Fruit fly (Drosophila melanogaster) whole organism, embryonic: Measurements from ENCODE around the gene mRpL51.

ENCODE experiments used
- Atf-2 ChIP-seq: fragments of 200-800 bp; sonication (Bioruptor generic); optimal IDR thresholded peaks from 2 replicates; lab custom pipeline; 2016; ENCODE audit warnings: missing biosample characterization, missing genetic modification characterization
- Bgb ChIP-seq: fragments of 200-800 bp; sonication (Bioruptor generic); IDR thresholded peaks from 2 replicates; pipeline ENCODE4 v1.3.6; 2022; ENCODE audit warnings: missing biosample characterization, missing genetic modification characterization; ENCODE audit not compliant: partially characterized antibody
- CG10543 ChIP-seq: fragments of 200-800 bp; sonication (Bioruptor generic); optimal IDR thresholded peaks from 3 replicates; lab custom pipeline; 2017; ENCODE audit warnings: missing biosample characterization, mild to moderate bottlenecking, missing genetic modification characterization, moderate library complexity
- CG11398 ChIP-seq: fragments of 200-800 bp; sonication (Bioruptor generic); optimal IDR thresholded peaks from 2 replicates; lab custom pipeline; 2016; ENCODE audit warnings: missing biosample characterization, missing genetic modification characterization
- CG11695 ChIP-seq: fragments of 200-800 bp; sonication (Bioruptor generic); IDR thresholded peaks from 3 replicates; pipeline ENCODE4 v1.3.6; 2022; ENCODE audit warnings: missing biosample characterization, missing genetic modification characterization
- CG12219 ChIP-seq: fragments of 200-800 bp; sonication (Bioruptor generic); optimal IDR thresholded peaks from 3 replicates; lab custom pipeline; 2018; ENCODE audit warnings: missing biosample characterization, mild to moderate bottlenecking, missing genetic modification characterization
- CG1233 ChIP-seq: fragments of 200-800 bp; sonication (Bioruptor generic); optimal IDR thresholded peaks from 4 replicates; lab custom pipeline; 2018; ENCODE audit warnings: missing biosample characterization, mild to moderate bottlenecking, missing genetic modification characterization
- CG13296 ChIP-seq: fragments of 200-800 bp; sonication (Bioruptor generic); optimal IDR thresholded peaks from 3 replicates; lab custom pipeline; 2018; ENCODE audit warnings: missing biosample characterization, mild to moderate bottlenecking, missing genetic modification characterization
- CG15479 ChIP-seq: fragments of 200-800 bp; sonication (Bioruptor generic); optimal IDR thresholded peaks from 3 replicates; lab custom pipeline; 2019; ENCODE audit warnings: missing biosample characterization, mild to moderate bottlenecking, missing genetic modification characterization, moderate library complexity
- CG16863 ChIP-seq: fragments of 200-800 bp; sonication (Bioruptor generic); optimal IDR thresholded peaks from 3 replicates; lab custom pipeline; 2016; ENCODE audit warnings: missing biosample characterization, missing genetic modification characterization
- CG17328 ChIP-seq: fragments of 200-800 bp; sonication (Bioruptor generic); IDR thresholded peaks from 2 replicates; pipeline ENCODE4 v1.3.6; 2022; ENCODE audit warnings: missing biosample characterization, missing genetic modification characterization
- CG17568 ChIP-seq: fragments of 200-800 bp; sonication (Bioruptor generic); optimal IDR thresholded peaks from 2 replicates; lab custom pipeline; 2018; ENCODE audit warnings: missing biosample characterization, mild to moderate bottlenecking, missing genetic modification characterization, moderate library complexity
- CG4328 ChIP-seq: fragments of 200-800 bp; sonication (Bioruptor generic); optimal IDR thresholded peaks from 3 replicates; lab custom pipeline; 2017; ENCODE audit warnings: missing biosample characterization, missing genetic modification reagents, missing genetic modification characterization
- CG5245 ChIP-seq: fragments of 200-800 bp; sonication (Bioruptor generic); optimal IDR thresholded peaks from 3 replicates; lab custom pipeline; 2016; ENCODE audit warnings: missing biosample characterization, missing genetic modification characterization
- CG6683 ChIP-seq: fragments of 200-800 bp; sonication (Bioruptor generic); optimal IDR thresholded peaks from 2 replicates; lab custom pipeline; 2017; ENCODE audit warnings: missing biosample characterization, mild to moderate bottlenecking, missing genetic modification characterization, missing genetic modification reagents
- CG6813 ChIP-seq: fragments of 200-800 bp; sonication (Bioruptor generic); optimal IDR thresholded peaks from 2 replicates; lab custom pipeline; 2017; ENCODE audit warnings: missing biosample characterization, missing genetic modification characterization, mild to moderate bottlenecking, moderate library complexity, missing genetic modification reagents
- CG7963 ChIP-seq: fragments of 200-800 bp; sonication (Bioruptor generic); IDR thresholded peaks from 3 replicates; pipeline ENCODE4 v1.3.6; 2022; ENCODE audit warnings: missing biosample characterization, missing genetic modification characterization; ENCODE audit not compliant: partially characterized antibody
- CG9215 ChIP-seq: fragments of 200-800 bp; sonication (Bioruptor generic); IDR thresholded peaks from 2 replicates; pipeline ENCODE4 v1.3.6; 2022; ENCODE audit warnings: missing biosample characterization, missing genetic modification characterization
- CG9797 ChIP-seq: fragments of 200-800 bp; sonication (Bioruptor generic); optimal IDR thresholded peaks from 3 replicates; lab custom pipeline; 2018; ENCODE audit warnings: missing biosample characterization, mild to moderate bottlenecking, missing genetic modification characterization
- Fer2 ChIP-seq: fragments of 200-800 bp; sonication (Bioruptor generic); optimal IDR thresholded peaks from 2 replicates; lab custom pipeline; 2018; ENCODE audit warnings: missing biosample characterization, mild to moderate bottlenecking, missing genetic modification characterization, moderate library complexity
- HLHmδ ChIP-seq: fragments of 200-800 bp; sonication (Bioruptor generic); optimal IDR thresholded peaks from 2 replicates; lab custom pipeline; 2018; ENCODE audit warnings: missing biosample characterization, mild to moderate bottlenecking, missing genetic modification characterization, moderate library complexity
- Lim3 ChIP-seq: fragments of 200-800 bp; sonication (Bioruptor generic); IDR thresholded peaks from 2 replicates; pipeline ENCODE4 v1.3.6; 2022; ENCODE audit warnings: missing biosample characterization, missing genetic modification characterization
- Max ChIP-seq: fragments of 200-800 bp; sonication (Bioruptor generic); optimal IDR thresholded peaks from 2 replicates; lab custom pipeline; 2016; ENCODE audit warnings: missing biosample characterization, mild to moderate bottlenecking, missing genetic modification characterization
- NC2β ChIP-seq: fragments of 200-800 bp; sonication (Bioruptor generic); optimal IDR thresholded peaks from 2 replicates; lab custom pipeline; 2016; ENCODE audit warnings: missing biosample characterization, missing genetic modification characterization
- Neu2 ChIP-seq: fragments of 200-800 bp; sonication (Bioruptor generic); optimal IDR thresholded peaks from 3 replicates; lab custom pipeline; 2016; ENCODE audit warnings: missing biosample characterization, missing genetic modification characterization, borderline replicate concordance
- Nf-YA ChIP-seq: fragments of 200-800 bp; sonication (Bioruptor generic); IDR thresholded peaks from 2 replicates; pipeline ENCODE4 v1.3.6; 2022; ENCODE audit warnings: missing biosample characterization, missing genetic modification characterization
- NfI ChIP-seq: fragments of 200-800 bp; sonication (Bioruptor generic); optimal IDR thresholded peaks from 3 replicates; lab custom pipeline; 2018; ENCODE audit warnings: missing biosample characterization, mild to moderate bottlenecking, missing genetic modification characterization, moderate library complexity
- Oaz ChIP-seq: fragments of 200-800 bp; sonication (Bioruptor generic); IDR thresholded peaks from 2 replicates; pipeline ENCODE4 v1.3.6; 2022; ENCODE audit warnings: missing biosample characterization, missing genetic modification characterization
- Rfx ChIP-seq: fragments of 200-800 bp; sonication (Bioruptor generic); IDR thresholded peaks from 2 replicates; pipeline ENCODE4 v1.3.6; 2022; ENCODE audit warnings: missing biosample characterization, missing genetic modification characterization
- Side ChIP-seq: fragments of 200-800 bp; sonication (Bioruptor generic); optimal IDR thresholded peaks from 2 replicates; lab custom pipeline; 2016; ENCODE audit warnings: missing biosample characterization, missing genetic modification characterization
- Six4 ChIP-seq: fragments of 200-800 bp; sonication (Bioruptor generic); optimal IDR thresholded peaks from 2 replicates; lab custom pipeline; 2016; ENCODE audit warnings: missing biosample characterization, missing genetic modification characterization
- ash1 ChIP-seq: fragments of 200-800 bp; sonication (Bioruptor generic); optimal IDR thresholded peaks from 2 replicates; lab custom pipeline; 2018; ENCODE audit warnings: missing biosample characterization, mild to moderate bottlenecking, missing genetic modification characterization
- br ChIP-seq: fragments of >200 bp; optimal IDR thresholded peaks from 2 replicates; lab custom pipeline; 2017
- btn ChIP-seq: fragments of 200-800 bp; sonication (Bioruptor generic); optimal IDR thresholded peaks from 2 replicates; lab custom pipeline; 2016; ENCODE audit warnings: missing biosample characterization, missing genetic modification characterization
- cato ChIP-seq: fragments of 200-800 bp; sonication (Bioruptor generic); optimal IDR thresholded peaks from 2 replicates; lab custom pipeline; 2016; ENCODE audit warnings: missing biosample characterization, missing genetic modification characterization, borderline replicate concordance
- fd64A ChIP-seq: fragments of 200-800 bp; sonication (Bioruptor generic); optimal IDR thresholded peaks from 3 replicates; lab custom pipeline; 2018; ENCODE audit warnings: missing biosample characterization, mild to moderate bottlenecking, missing genetic modification characterization
- ftz-f1 ChIP-seq: fragments of 200-800 bp; sonication (Bioruptor generic); optimal IDR thresholded peaks from 2 replicates; lab custom pipeline; 2016; ENCODE audit warnings: missing biosample characterization, missing genetic modification characterization
- gro ChIP-seq: fragments of 200-800 bp; sonication (Bioruptor generic); optimal IDR thresholded peaks from 2 replicates; lab custom pipeline; 2016; ENCODE audit warnings: missing biosample characterization, missing genetic modification characterization
- hb ChIP-seq: fragments of 200-800 bp; sonication (Bioruptor generic); IDR thresholded peaks from 3 replicates; pipeline ENCODE4 v1.3.6; 2022; ENCODE audit warnings: missing biosample characterization, missing genetic modification characterization; ENCODE audit not compliant: partially characterized antibody
- kay ChIP-seq: fragments of 200-800 bp; sonication (Bioruptor generic); optimal IDR thresholded peaks from 2 replicates; lab custom pipeline; 2016; ENCODE audit warnings: missing biosample characterization, missing genetic modification characterization
- kni ChIP-seq: fragments of 200-800 bp; sonication (Bioruptor generic); optimal IDR thresholded peaks from 3 replicates; lab custom pipeline; 2017; ENCODE audit warnings: mild to moderate bottlenecking, missing biosample characterization, missing genetic modification reagents, missing genetic modification characterization
- nom ChIP-seq: fragments of 200-800 bp; sonication (Bioruptor generic); optimal IDR thresholded peaks from 2 replicates; lab custom pipeline; 2017; ENCODE audit warnings: missing biosample characterization, missing genetic modification characterization, mild to moderate bottlenecking, moderate library complexity, missing genetic modification reagents
- run ChIP-seq: fragments of 200-800 bp; sonication (Bioruptor generic); optimal IDR thresholded peaks from 3 replicates; lab custom pipeline; 2018; ENCODE audit warnings: missing biosample characterization, mild to moderate bottlenecking, missing genetic modification characterization
- stwl ChIP-seq: fragments of 200-800 bp; sonication (Bioruptor generic); optimal IDR thresholded peaks from 3 replicates; lab custom pipeline; 2018; ENCODE audit warnings: missing biosample characterization, mild to moderate bottlenecking, missing genetic modification characterization, moderate library complexity
- tgo ChIP-seq: fragments of 200-800 bp; sonication (Bioruptor generic); IDR thresholded peaks from 3 replicates; pipeline ENCODE4 v1.3.6; 2022; ENCODE audit warnings: missing biosample characterization, missing genetic modification characterization
- tio ChIP-seq: fragments of 200-800 bp; sonication (Bioruptor generic); optimal IDR thresholded peaks from 2 replicates; lab custom pipeline; 2017; ENCODE audit warnings: missing biosample characterization, missing genetic modification characterization, inconsistent platforms
- trh ChIP-seq: fragments of 200-800 bp; sonication (Bioruptor generic); optimal IDR thresholded peaks from 2 replicates; lab custom pipeline; 2016; ENCODE audit warnings: missing biosample characterization, missing genetic modification characterization
- unc-4 ChIP-seq: fragments of 200-800 bp; sonication (Bioruptor generic); IDR thresholded peaks from 2 replicates; pipeline ENCODE4 v1.3.6; 2022; ENCODE audit warnings: missing biosample characterization, missing genetic modification characterization; ENCODE audit not compliant: partially characterized antibody
- wor ChIP-seq: fragments of 200-800 bp; sonication (Bioruptor generic); IDR thresholded peaks from 2 replicates; pipeline ENCODE4 v1.3.6; 2022; ENCODE audit warnings: missing biosample characterization, missing genetic modification characterization

mRpL51 gene

DNA sequence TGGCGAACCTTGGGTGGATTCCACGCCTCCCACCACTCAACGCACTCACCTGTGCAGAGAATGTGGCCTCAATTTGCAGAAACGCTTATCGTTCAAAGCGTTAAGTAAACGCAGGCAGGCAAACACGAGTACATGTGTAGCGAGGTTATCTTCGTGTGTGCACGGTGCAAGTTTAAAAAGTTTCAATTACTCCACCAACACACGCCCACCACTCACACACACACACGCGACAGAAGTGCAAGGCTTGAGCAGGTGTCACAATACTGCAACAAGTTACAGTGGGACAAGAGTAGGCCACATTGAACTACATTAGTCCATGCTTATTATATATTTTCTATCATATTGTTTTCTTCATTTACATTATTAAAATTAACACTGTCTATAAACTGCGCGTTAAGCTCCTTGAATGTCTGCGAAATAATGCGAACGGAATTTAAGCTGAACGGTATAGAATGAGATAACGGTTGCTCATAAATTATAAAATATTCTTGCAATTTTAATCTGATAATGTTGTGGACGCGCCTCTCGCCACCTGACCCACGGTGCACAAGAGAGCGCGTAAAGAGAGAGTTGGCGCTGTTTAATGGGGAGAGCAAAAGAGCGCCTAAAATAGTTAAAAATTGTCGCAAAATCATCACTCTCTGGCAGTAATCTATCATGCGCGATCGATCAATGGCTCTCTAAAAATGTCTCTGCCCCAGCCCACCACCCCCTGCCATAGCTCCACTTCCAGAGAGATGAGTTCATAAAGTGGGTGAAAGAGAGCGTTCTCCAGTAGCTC is 17.5 kb upstream of the mRpL51 start (continued):
- TF ChIP-seq btn, result peak; percentile 30
- peak; percentile 69 for TF ChIP-seq CG11398
- TF ChIP-seq Lim3, result peak; percentile 87; the same call in 1 of the 2 replicates
- TF ChIP-seq CG11695 (GFP tag; lab: Robert Waterston, UW), result peak; percentile 97
- TF ChIP-seq CG7963, result no peak
- peak; percentile 81 for TF ChIP-seq HLHmδ (GFP tag; lab: Kevin White, UChicago)
- peak; percentile 88 for TF ChIP-seq tio (GFP tag; lab: Kevin White, UChicago)
- TF ChIP-seq hb (GFP tag; lab: Robert Waterston, UW), result no peak; the same call in 2 of the 3 replicates
- TF ChIP-seq Six4 (GFP tag; lab: Kevin White, UChicago), result peak; percentile 88
- peak; percentile 87 for TF ChIP-seq CG16863 (GFP tag; lab: Kevin White, UChicago)
- no peak for TF ChIP-seq br (lab: Kevin White, UChicago)
- peak; percentile 96 for TF ChIP-seq wor (GFP tag; lab: Robert Waterston, UW)
- TF ChIP-seq CG1233, result peak; percentile 93
- TF ChIP-seq CG5245 (GFP tag; lab: Kevin White, UChicago), result peak; percentile 93
- TF ChIP-seq CG9215 (GFP tag; lab: Robert Waterston, UW), result no peak
- peak; percentile 90 for TF ChIP-seq cato (GFP tag; lab: Kevin White, UChicago)
- peak; percentile 97 for TF ChIP-seq kni (GFP tag; lab: Kevin White, UChicago)
- TF ChIP-seq gro (GFP tag; lab: Kevin White, UChicago), result no peak
- peak; percentile 96 for TF ChIP-seq NfI (GFP tag; lab: Kevin White, UChicago)
- TF ChIP-seq run (tag; lab: Kevin White, UChicago), result peak; percentile 96
- TF ChIP-seq CG17328 (GFP tag; lab: Robert Waterston, UW), result peak; percentile 96
- TF ChIP-seq ash1, result no peak
- TF ChIP-seq fd64A (GFP tag; lab: Kevin White, UChicago), result peak; percentile 97
- peak; percentile 50 for TF ChIP-seq CG9797 (GFP tag; lab: Kevin White, UChicago)
- peak; percentile 97 for TF ChIP-seq CG12219 (GFP tag; lab: Kevin White, UChicago)
- TF ChIP-seq unc-4 (GFP tag; lab: Robert Waterston, UW), result peak; percentile 34
- peak; percentile 94 for TF ChIP-seq CG17568 (GFP tag; lab: Kevin White, UChicago)
- TF ChIP-seq Neu2 (GFP tag; lab: Kevin White, UChicago), result no peak
- TF ChIP-seq tgo, result peak; percentile 94
- peak; percentile 90 for TF ChIP-seq CG4328
- no peak for TF ChIP-seq stwl (tag; lab: Kevin White, UChicago)
- TF ChIP-seq CG10543, result peak; percentile 74
- peak; percentile 87 for TF ChIP-seq NC2β (GFP tag; lab: Kevin White, UChicago)
- peak; percentile 54 for TF ChIP-seq Bgb (GFP tag; lab: Robert Waterston, UW)
- peak; percentile 93 for TF ChIP-seq Nf-YA (GFP tag; lab: Robert Waterston, UW)
- peak; percentile 70 for TF ChIP-seq Side (GFP tag; lab: Kevin White, UChicago)
- peak; percentile 89 for TF ChIP-seq CG6813
- peak; percentile 89 for TF ChIP-seq Rfx (GFP tag; lab: Robert Waterston, UW)
- TF ChIP-seq CG6683, result peak; percentile 79
- TF ChIP-seq CG15479 (GFP tag; lab: Kevin White, UChicago), result no peak
- peak; percentile 89 for TF ChIP-seq trh
- TF ChIP-seq CG13296 (GFP tag; lab: Kevin White, UChicago), result peak; percentile 93
- peak; percentile 82 for TF ChIP-seq kay (GFP tag; lab: Kevin White, UChicago)
- peak; percentile 76 for TF ChIP-seq ftz-f1 (GFP tag; lab: Kevin White, UChicago)
- TF ChIP-seq Fer2, result peak; percentile 87
- peak; percentile 82 for TF ChIP-seq Atf-2 (GFP tag; lab: Kevin White, UChicago)
- TF ChIP-seq Oaz, result peak; percentile 90
- TF ChIP-seq Max (GFP tag; lab: Kevin White, UChicago), result peak; percentile 94
- TF ChIP-seq nom (GFP tag; lab: Kevin White, UChicago), result peak; percentile 92
